Worm (Caenorhabditis elegans) whole organism, young adult: ENCODE measurements around the gene F38A5.2.

Experiments
- B0261.1 ChIP-seq: sonication (generic microtip); optimal IDR thresholded peaks from 2 replicates; lab custom pipeline; 2016; ENCODE audit warnings: mild to moderate bottlenecking, missing genetic modification characterization, moderate library complexity, missing compliant biosample characterization
- D2030.7 ChIP-seq: fragments of 200-800 bp; sonication (Bioruptor generic); IDR thresholded peaks from 2 replicates; pipeline ENCODE4 v1.3.6; 2022; ENCODE audit warnings: missing genetic modification reagents, missing genetic modification characterization, missing compliant biosample characterization
- F37B4.10 ChIP-seq: fragments of 200-800 bp; sonication (Bioruptor generic); IDR thresholded peaks from 2 replicates; pipeline ENCODE4 v1.3.6; 2022; ENCODE audit warnings: missing genetic modification characterization, missing compliant biosample characterization
- Y67H2A.10 ChIP-seq: fragments of 200-800 bp; sonication (Bioruptor generic); conservative IDR thresholded peaks from 2 replicates; pipeline ENCODE4 v1.3.6; 2022; ENCODE audit warnings: missing genetic modification reagents, missing genetic modification characterization, missing compliant biosample characterization
- ZK185.1 ChIP-seq: sonication (generic microtip); optimal IDR thresholded peaks from 2 replicates; lab custom pipeline; 2016; ENCODE audit warnings: mild to moderate bottlenecking, missing genetic modification characterization, missing compliant biosample characterization; ENCODE audit not compliant: poor library complexity, severe bottlenecking
- akir-1 ChIP-seq: fragments of 200-800 bp; sonication (Bioruptor generic); optimal IDR thresholded peaks from 2 replicates; lab custom pipeline; 2018; ENCODE audit warnings: mild to moderate bottlenecking, missing genetic modification characterization, moderate library complexity, missing compliant biosample characterization
- ama-1 ChIP-seq, 3 experiments: fragments of 150-350 bp in 1 of 3; sonication (generic microtip) in 2 of 3; optimal IDR thresholded peaks; 2 replicates each; lab custom pipeline; 2014 to 2018; ENCODE audit warnings: missing biosample characterization in 2 of 3, missing genetic modification characterization in 2 of 3, missing genetic modification reagents in 2 of 3
- aptf-2 ChIP-seq: fragments of 200-800 bp; sonication (Bioruptor generic); conservative IDR thresholded peaks from 2 replicates; pipeline ENCODE4 v1.3.6; 2022; ENCODE audit warnings: missing genetic modification reagents, missing genetic modification characterization, missing compliant biosample characterization
- attf-3 ChIP-seq: fragments of 200-800 bp; sonication (Bioruptor generic); conservative IDR thresholded peaks from 2 replicates; pipeline ENCODE4 v1.3.6; 2022; ENCODE audit warnings: missing genetic modification reagents, missing genetic modification characterization, missing compliant biosample characterization
- attf-6 ChIP-seq: fragments of 200-800 bp; sonication (Bioruptor generic); IDR thresholded peaks from 2 replicates; pipeline ENCODE4 v1.3.6; 2022; ENCODE audit warnings: missing genetic modification reagents, missing genetic modification characterization, missing compliant biosample characterization
- bed-2 ChIP-seq: fragments of 200-800 bp; sonication (Bioruptor generic); IDR thresholded peaks from 2 replicates; pipeline ENCODE4 v1.3.6; 2022; ENCODE audit warnings: missing genetic modification reagents, missing genetic modification characterization, missing compliant biosample characterization
- cebp-1 ChIP-seq, 2 experiments: fragments of 200-800 bp in 1 of 2; sonication (Bioruptor generic) in 1 of 2; sonication (generic microtip) in 1 of 2; IDR thresholded peaks in 1 of 2; optimal IDR thresholded peaks in 1 of 2; 2 replicates each; pipeline versions ENCODE4 v1.3.6 to Lab custom; 2017 to 2022; ENCODE audit warnings: missing compliant biosample characterization in 2 of 2, missing genetic modification characterization in 2 of 2, mild to moderate bottlenecking in 1 of 2, missing genetic modification reagents in 1 of 2, moderate library complexity in 1 of 2
- ceh-27 ChIP-seq: fragments of 200-800 bp; sonication (Bioruptor generic); optimal IDR thresholded peaks from 2 replicates; lab custom pipeline; 2018; ENCODE audit warnings: mild to moderate bottlenecking, missing genetic modification characterization, moderate library complexity, missing compliant biosample characterization
- dpff-1 ChIP-seq: sonication (generic microtip); optimal IDR thresholded peaks from 2 replicates; lab custom pipeline; 2017; ENCODE audit warnings: mild to moderate bottlenecking, missing genetic modification characterization, missing compliant biosample characterization
- dpl-1 ChIP-seq: fragments of 150-350 bp; optimal IDR thresholded peaks from 2 replicates; lab custom pipeline; 2014; ENCODE audit warnings: missing biosample characterization, missing genetic modification reagents, missing genetic modification characterization
- efl-1 ChIP-seq: fragments of 150-350 bp; optimal IDR thresholded peaks from 2 replicates; lab custom pipeline; 2014; ENCODE audit warnings: missing biosample characterization, missing genetic modification reagents, missing genetic modification characterization
- egl-44 ChIP-seq: fragments of 200-800 bp; sonication (Bioruptor generic); IDR thresholded peaks from 2 replicates; pipeline ENCODE4 v1.3.6; 2022; ENCODE audit warnings: missing genetic modification reagents, missing genetic modification characterization, missing compliant biosample characterization
- egrh-3 ChIP-seq: fragments of 200-800 bp; sonication (Bioruptor generic); IDR thresholded peaks from 2 replicates; pipeline ENCODE4 v1.3.6; 2022; ENCODE audit warnings: missing genetic modification reagents, missing genetic modification characterization, missing compliant biosample characterization
- ets-4 ChIP-seq: fragments of 200-800 bp; sonication (Bioruptor generic); optimal IDR thresholded peaks from 2 replicates; lab custom pipeline; 2018; ENCODE audit warnings: mild to moderate bottlenecking, missing genetic modification characterization, missing compliant biosample characterization
- fkh-3 ChIP-seq: sonication (generic microtip); optimal IDR thresholded peaks from 2 replicates; lab custom pipeline; 2016; ENCODE audit warnings: mild to moderate bottlenecking, missing genetic modification characterization, missing compliant biosample characterization
- hlh-12 ChIP-seq: sonication (generic microtip); optimal IDR thresholded peaks from 2 replicates; lab custom pipeline; 2016; ENCODE audit warnings: missing genetic modification characterization, missing compliant biosample characterization
- let-526 ChIP-seq: fragments of 200-800 bp; sonication (Bioruptor generic); IDR thresholded peaks from 2 replicates; pipeline ENCODE4 v1.3.6; 2022; ENCODE audit warnings: missing genetic modification reagents, missing genetic modification characterization, missing compliant biosample characterization
- let-607 ChIP-seq, 2 experiments: fragments of 200-800 bp in 1 of 2; sonication (Bioruptor generic) in 1 of 2; sonication (generic microtip) in 1 of 2; optimal IDR thresholded peaks; 2 replicates each; lab custom pipeline; 2016 to 2018; ENCODE audit warnings: mild to moderate bottlenecking in 2 of 2, missing compliant biosample characterization in 2 of 2, missing genetic modification characterization in 2 of 2, moderate library complexity in 2 of 2, missing genotype in 1 of 2
- lin-26 ChIP-seq: fragments of 200-800 bp; sonication (Bioruptor generic); IDR thresholded peaks from 2 replicates; pipeline ENCODE4 v1.3.6; 2022; ENCODE audit warnings: missing genetic modification reagents, missing genetic modification characterization, missing compliant biosample characterization
- lin-35 ChIP-seq, 3 experiments: fragments of 150-350 bp in 2 of 3; sonication (generic microtip) in 1 of 3; optimal IDR thresholded peaks; 2 replicates each; lab custom pipeline; 2014 to 2018; ENCODE audit warnings: missing biosample characterization in 3 of 3, missing genetic modification characterization in 3 of 3, missing genetic modification reagents in 3 of 3
- lin-40 ChIP-seq: sonication (generic microtip); optimal IDR thresholded peaks from 2 replicates; lab custom pipeline; 2016; ENCODE audit warnings: missing genetic modification characterization, mild to moderate bottlenecking, missing compliant biosample characterization, missing genotype, missing genetic modification reagents
- lir-1 ChIP-seq: fragments of 200-800 bp; sonication (Bioruptor generic); conservative IDR thresholded peaks from 2 replicates; pipeline ENCODE4 v1.3.6; 2022; ENCODE audit warnings: missing genetic modification reagents, missing genetic modification characterization, missing compliant biosample characterization
- lsl-1 ChIP-seq: fragments of 200-800 bp; sonication (Bioruptor generic); optimal IDR thresholded peaks from 2 replicates; lab custom pipeline; 2018; ENCODE audit warnings: mild to moderate bottlenecking, missing genetic modification characterization, moderate library complexity, missing compliant biosample characterization
- mel-28 ChIP-seq: sonication (generic microtip); optimal IDR thresholded peaks from 2 replicates; lab custom pipeline; 2016; ENCODE audit warnings: borderline replicate concordance, mild to moderate bottlenecking, missing genetic modification characterization, missing compliant biosample characterization
- nhr-80 ChIP-seq: sonication (generic microtip); optimal IDR thresholded peaks from 2 replicates; lab custom pipeline; 2016; ENCODE audit warnings: missing genetic modification characterization, missing compliant biosample characterization
- rcor-1 ChIP-seq: fragments of 200-800 bp; sonication (Bioruptor generic); IDR thresholded peaks from 2 replicates; pipeline ENCODE4 v1.3.6; 2022; ENCODE audit warnings: missing genetic modification reagents, missing genetic modification characterization, missing compliant biosample characterization
- repo-1 ChIP-seq: sonication (generic microtip); optimal IDR thresholded peaks from 2 replicates; lab custom pipeline; 2017; ENCODE audit warnings: mild to moderate bottlenecking, missing genetic modification characterization, missing compliant biosample characterization
- rpc-1 ChIP-seq, 2 experiments: fragments of 150-350 bp in 1 of 2; sonication (generic microtip) in 1 of 2; optimal IDR thresholded peaks; 2 replicates each; lab custom pipeline; 2014 to 2018; ENCODE audit warnings: missing biosample characterization in 1 of 2, missing genetic modification characterization in 1 of 2, missing genetic modification reagents in 1 of 2, missing genotype in 1 of 2
- sdz-38 ChIP-seq: sonication (generic microtip); optimal IDR thresholded peaks from 2 replicates; lab custom pipeline; 2016; ENCODE audit warnings: missing genotype, missing genetic modification characterization, missing compliant biosample characterization
- sea-2 ChIP-seq: fragments of 200-800 bp; sonication (Bioruptor generic); IDR thresholded peaks from 2 replicates; pipeline ENCODE4 v1.3.6; 2022; ENCODE audit warnings: missing genetic modification characterization, missing compliant biosample characterization
- snpc-1.1 ChIP-seq: sonication (generic microtip); optimal IDR thresholded peaks from 2 replicates; lab custom pipeline; 2017; ENCODE audit warnings: missing genetic modification characterization, mild to moderate bottlenecking, missing compliant biosample characterization, antibody characterized with exemption, moderate library complexity, missing genotype, missing genetic modification reagents; ENCODE audit not compliant: insufficient read depth
- snpc-1.3 ChIP-seq: sonication (generic microtip); optimal IDR thresholded peaks from 2 replicates; lab custom pipeline; 2017; ENCODE audit warnings: missing genetic modification characterization, mild to moderate bottlenecking, missing compliant biosample characterization, antibody characterized with exemption, moderate library complexity, missing genotype, missing genetic modification reagents; ENCODE audit not compliant: insufficient read depth
- snpc-4 ChIP-seq, 5 experiments: fragments of 150-350 bp in 1 of 5; sonication (generic microtip) in 4 of 5; optimal IDR thresholded peaks; 2 replicates each; lab custom pipeline; 2014 to 2018; ENCODE audit warnings: missing genetic modification characterization in 5 of 5, missing biosample characterization in 3 of 5, antibody characterized with exemption in 2 of 5, mild to moderate bottlenecking in 2 of 5, missing compliant biosample characterization in 2 of 5, missing genotype in 2 of 5, moderate library complexity in 2 of 5, missing genetic modification reagents in 1 of 5
- somi-1 ChIP-seq: fragments of 200-800 bp; sonication (Bioruptor generic); optimal IDR thresholded peaks from 2 replicates; lab custom pipeline; 2018; ENCODE audit warnings: mild to moderate bottlenecking, missing genetic modification characterization, missing compliant biosample characterization
- sptf-2 ChIP-seq: fragments of 200-800 bp; sonication (Bioruptor generic); optimal IDR thresholded peaks from 2 replicates; lab custom pipeline; 2018; ENCODE audit warnings: mild to moderate bottlenecking, missing genetic modification characterization, missing compliant biosample characterization
- tbp1 ChIP-seq: fragments of 200-800 bp; sonication (Bioruptor generic); optimal IDR thresholded peaks from 2 replicates; lab custom pipeline; 2018; ENCODE audit warnings: mild to moderate bottlenecking, missing genetic modification characterization, missing compliant biosample characterization
- zfh-2 ChIP-seq: fragments of 200-800 bp; sonication (Bioruptor generic); conservative IDR thresholded peaks from 2 replicates; pipeline ENCODE4 v1.3.6; 2022; ENCODE audit warnings: missing genetic modification reagents, missing genetic modification characterization, missing compliant biosample characterization

The F38A5.2 gene

ce11 chrIV:6634789-6635188 is 49.6 kb upstream of the F38A5.2 start, which contains the start of gene metl-13:
Gene metl-13, plus strand, starts transcription at chrIV:6635089.
- no peak for TF ChIP-seq snpc-4 (GFP tag; optimal IDR thresholded peaks at IDR 0.05; lab: Kevin White, UChicago)
- peak in 1 of 4 experiments; percentile 55 for TF ChIP-seq snpc-4 (tag; optimal IDR thresholded peaks at IDR 0.05; lab: Kevin White, UChicago)
- TF ChIP-seq lsl-1 (GFP tag; lab: Kevin White, UChicago) = no peak
- TF ChIP-seq akir-1 (GFP tag; lab: Kevin White, UChicago) = no peak
- TF ChIP-seq sea-2 (GFP tag; lab: Robert Waterston, UW) = no peak
- TF ChIP-seq hlh-12 (tag; lab: Kevin White, UChicago) = no peak
- TF ChIP-seq ets-4 = no peak
- no peak for TF ChIP-seq sdz-38

- TF ChIP-seq F37B4.10 (GFP tag; lab: Robert Waterston, UW) (no peak), D2030.7 (GFP tag; lab: Robert Waterston, UW) (peak; percentile 37; the same call in 1 of the 2 replicates), rcor-1 (GFP tag; lab: Robert Waterston, UW) (0 out of 2 replicates have a peak, but pooled peaks have one; percentile 44), attf-3 (GFP tag; lab: Robert Waterston, UW) (peak; percentile 58; the same call in 1 of the 2 replicates), fkh-3 (tag; lab: Kevin White, UChicago) (no peak), aptf-2 (GFP tag; lab: Robert Waterston, UW) (peak; percentile 49; the same call in 1 of the 2 replicates), bed-2 (GFP tag; lab: Robert Waterston, UW) (peak; percentile 64; the same call in 1 of the 2 replicates), cebp-1 (GFP tag; IDR thresholded peaks at IDR 0.05; lab: Robert Waterston, UW) (no peak; the same call in 1 of the 2 replicates), cebp-1 (tag; optimal IDR thresholded peaks at IDR 0.05; lab: Kevin White, UChicago) (no peak), lin-26 (GFP tag; lab: Robert Waterston, UW) (no peak), tbp1 (GFP tag; lab: Kevin White, UChicago) (peak; percentile 47), egrh-3 (no peak), lir-1 (GFP tag; lab: Robert Waterston, UW) (peak; percentile 45; the same call in 1 of the 2 replicates), nhr-80 (peak; percentile 15), rpc-1 (optimal IDR thresholded peaks at IDR 0.05; lab: Kevin White, UChicago) (no peak), rpc-1 (tag; optimal IDR thresholded peaks at IDR 0.05; lab: Kevin White, UChicago) (no peak), somi-1 (GFP tag; lab: Kevin White, UChicago) (no peak), dpl-1 (GFP tag; lab: Kevin White, UChicago) (peak; percentile 76), ZK185.1 (tag; lab: Kevin White, UChicago) (peak; percentile 83), snpc-1.3 (peak; percentile 35), mel-28 (no peak), ama-1 (optimal IDR thresholded peaks at IDR 0.05; lab: Kevin White, UChicago) (no peak), ama-1 (GFP tag; optimal IDR thresholded peaks at IDR 0.05; lab: Kevin White, UChicago) (no peak), B0261.1 (tag; lab: Kevin White, UChicago) (no peak), lin-35 (GFP tag; optimal IDR thresholded peaks at IDR 0.05; lab: Kevin White, UChicago) (peak in 2 of 3 experiments; percentile 18 to 86), sptf-2 (GFP tag; lab: Kevin White, UChicago) (no peak), Y67H2A.10 (GFP tag; lab: Robert Waterston, UW) (peak; percentile 18; the same call in 1 of the 2 replicates), dpff-1 (no peak), let-526 (no peak), attf-6 (GFP tag; lab: Robert Waterston, UW) (peak; percentile 53; the same call in 1 of the 2 replicates), snpc-1.1 (peak; percentile 2), ceh-27 (peak; percentile 60), snpc-4 (GFP tag; optimal IDR thresholded peaks at IDR 0.05; lab: Kevin White, UChicago) (peak; percentile 40), snpc-4 (tag; optimal IDR thresholded peaks at IDR 0.05; lab: Kevin White, UChicago) (peak; percentile 50 to 84 (median 73)), repo-1 (no peak), efl-1 (GFP tag; lab: Kevin White, UChicago) (peak; percentile 72), lin-40 (tag; lab: Kevin White, UChicago) (peak; percentile 45), zfh-2 (GFP tag; lab: Robert Waterston, UW) (no peak), let-607 (tag; optimal IDR thresholded peaks at IDR 0.05; lab: Kevin White, UChicago) (peak in 1 of 2 experiments; percentile 41), egl-44 (no peak), sdz-38 (no peak)
These were observed 46.6 kb upstream of the F38A5.2 start, which contains the start of the genes cest-5.1 and C01B10.9 for ce11 chrIV:6631704-6632272. Gene cest-5.1, minus strand, starts transcription at chrIV:6631754. Gene C01B10.9, plus strand, starts transcription at chrIV:6632222.
